Fruit fly (Drosophila melanogaster): ENCODE data around the gene EMC2A.
"Not testable (repeated sequence)": the region's sequence is repeated elsewhere in the genome, so short reads cannot be mapped to it uniquely, and the experiment has no call there.

DNA sequence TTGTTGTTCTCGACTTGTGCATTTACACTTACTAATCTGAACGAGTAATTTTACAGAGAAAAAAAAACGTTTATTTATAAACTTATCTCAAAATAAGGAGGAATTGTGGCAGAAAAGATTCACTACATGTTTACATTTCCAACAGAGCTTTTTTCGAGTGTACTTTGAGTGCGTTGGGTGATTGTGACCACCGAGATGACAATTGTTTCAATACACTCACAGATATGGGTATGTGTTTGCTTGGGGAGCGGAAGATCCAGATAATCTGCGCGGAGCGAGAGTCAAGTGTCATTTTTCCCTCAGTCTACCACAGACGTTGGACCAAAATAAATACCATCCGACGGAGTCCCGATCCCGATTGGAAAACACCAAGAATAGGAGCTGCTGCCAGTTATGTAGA lies 7.4 kb downstream of the EMC2A start, which contains the start of gene MESK4:
- not testable (repeated sequence) for TF ChIP-seq CG1621 (tag; optimal IDR thresholded peaks at IDR 0.05); CG10631 (GFP tag; optimal IDR thresholded peaks at IDR 0.05); dsx (GFP tag; optimal IDR thresholded peaks at IDR 0.05; ENCODE audit: poor library complexity, severe bottlenecking)

Data from whole organism, prepupa.